Fruit fly (Drosophila melanogaster) whole organism, embryonic: ENCODE measurements around the gene Kal1.

ENCODE experiments used
- Antp ChIP-seq: fragments of 200-800 bp; sonication (Bioruptor generic); optimal IDR thresholded peaks from 3 replicates; lab custom pipeline; 2016; ENCODE audit warnings: missing biosample characterization, missing genetic modification characterization
- C15 ChIP-seq: fragments of 200-800 bp; sonication (Bioruptor generic); IDR thresholded peaks from 3 replicates; pipeline ENCODE4 v1.3.6; 2022; ENCODE audit warnings: missing biosample characterization, missing genetic modification characterization
- CG10321 ChIP-seq: fragments of 200-800 bp; sonication (Bioruptor generic); IDR thresholded peaks from 2 replicates; pipeline ENCODE4 v1.3.6; 2022; ENCODE audit warnings: missing biosample characterization, missing genetic modification characterization
- CG10543 ChIP-seq: fragments of 200-800 bp; sonication (Bioruptor generic); optimal IDR thresholded peaks from 3 replicates; lab custom pipeline; 2017; ENCODE audit warnings: missing biosample characterization, mild to moderate bottlenecking, missing genetic modification characterization, moderate library complexity
- CG11085 ChIP-seq: fragments of 200-800 bp; sonication (Bioruptor generic); IDR thresholded peaks from 2 replicates; pipeline ENCODE4 v1.3.6; 2022; ENCODE audit warnings: missing biosample characterization, missing genetic modification characterization
- CG14014 ChIP-seq: fragments of 200-800 bp; sonication (Bioruptor generic); IDR thresholded peaks from 2 replicates; pipeline ENCODE4 v1.3.6; 2022; ENCODE audit warnings: missing biosample characterization, missing genetic modification characterization
- CG14050 ChIP-seq: fragments of 200-800 bp; sonication (Bioruptor generic); IDR thresholded peaks from 3 replicates; pipeline ENCODE4 v1.3.6; 2022; ENCODE audit warnings: missing biosample characterization, missing genetic modification characterization
- CG14667 ChIP-seq: fragments of 200-800 bp; sonication (Bioruptor generic); IDR thresholded peaks from 2 replicates; pipeline ENCODE4 v1.3.6; 2022; ENCODE audit warnings: missing biosample characterization, missing genetic modification characterization
- CG16813 ChIP-seq: fragments of 200-800 bp; sonication (Bioruptor generic); IDR thresholded peaks from 3 replicates; pipeline ENCODE4 v1.3.6; 2022; ENCODE audit warnings: missing biosample characterization, missing genetic modification characterization; ENCODE audit not compliant: partially characterized antibody
- CG16815 ChIP-seq: fragments of 200-800 bp; sonication (Bioruptor generic); optimal IDR thresholded peaks from 3 replicates; lab custom pipeline; 2017; ENCODE audit warnings: missing biosample characterization, mild to moderate bottlenecking, missing genetic modification characterization
- CG2199 ChIP-seq: fragments of 200-800 bp; sonication (Bioruptor generic); IDR thresholded peaks from 3 replicates; pipeline ENCODE4 v1.3.6; 2022; ENCODE audit warnings: missing biosample characterization, missing genetic modification characterization
- CG31388 ChIP-seq: fragments of 200-800 bp; sonication (Bioruptor generic); optimal IDR thresholded peaks from 2 replicates; lab custom pipeline; 2016; ENCODE audit warnings: missing biosample characterization, missing genetic modification characterization
- CG32772 ChIP-seq: fragments of 200-800 bp; sonication (Bioruptor generic); IDR thresholded peaks from 2 replicates; pipeline ENCODE4 v1.3.6; 2022; ENCODE audit warnings: missing biosample characterization, missing genetic modification characterization
- CG4404 ChIP-seq: fragments of 200-800 bp; sonication (Bioruptor generic); IDR thresholded peaks from 2 replicates; pipeline ENCODE4 v1.3.6; 2022; ENCODE audit warnings: missing biosample characterization, missing genetic modification characterization
- CG4707 ChIP-seq: fragments of 200-800 bp; sonication (Bioruptor generic); optimal IDR thresholded peaks from 2 replicates; lab custom pipeline; 2018; ENCODE audit warnings: missing biosample characterization, mild to moderate bottlenecking, missing genetic modification characterization, moderate library complexity
- CG4820 ChIP-seq: fragments of 200-800 bp; sonication (Bioruptor generic); optimal IDR thresholded peaks from 3 replicates; lab custom pipeline; 2016; ENCODE audit warnings: missing biosample characterization, missing genetic modification characterization
- CG6254 ChIP-seq: fragments of 200-800 bp; sonication (Bioruptor generic); optimal IDR thresholded peaks from 3 replicates; lab custom pipeline; 2017; ENCODE audit warnings: mild to moderate bottlenecking, missing biosample characterization, missing genetic modification reagents, missing genetic modification characterization
- CG8089 ChIP-seq: fragments of 200-800 bp; sonication (Bioruptor generic); optimal IDR thresholded peaks from 3 replicates; lab custom pipeline; 2016; ENCODE audit warnings: missing biosample characterization, missing genetic modification characterization
- CG8478 ChIP-seq: fragments of >200 bp; optimal IDR thresholded peaks from 2 replicates; lab custom pipeline; 2018
- CG8924 ChIP-seq: fragments of 200-800 bp; optimal IDR thresholded peaks from 3 replicates; lab custom pipeline; 2019; ENCODE audit warnings: missing biosample characterization, mild to moderate bottlenecking, missing genetic modification characterization, moderate library complexity
- D ChIP-seq, 2 experiments: fragments of 200-800 bp in 1 of 2; fragments of >200 bp in 1 of 2; sonication (Bioruptor generic) in 1 of 2; optimal IDR thresholded peaks; 2 replicates in 1 of 2; 3 replicates in 1 of 2; lab custom pipeline; 2017; ENCODE audit warnings: mild to moderate bottlenecking in 1 of 2, missing biosample characterization in 1 of 2, missing genetic modification characterization in 1 of 2, missing genetic modification reagents in 1 of 2
- Dfd ChIP-seq, 2 experiments: fragments of >200 bp; optimal IDR thresholded peaks; 2 replicates each; lab custom pipeline; 2017; ENCODE audit warnings: missing biosample characterization in 2 of 2, missing genetic modification characterization in 2 of 2
- Hr51 ChIP-seq, 2 experiments: fragments of 200-800 bp; sonication (Bioruptor generic); optimal IDR thresholded peaks; 2 replicates in 1 of 2; 3 replicates in 1 of 2; lab custom pipeline; 2016 to 2018; ENCODE audit warnings: missing biosample characterization in 2 of 2, missing genetic modification characterization in 2 of 2, mild to moderate bottlenecking in 1 of 2, moderate library complexity in 1 of 2
- MESR4 ChIP-seq: fragments of 200-800 bp; sonication (Bioruptor generic); optimal IDR thresholded peaks from 2 replicates; lab custom pipeline; 2018; ENCODE audit warnings: missing biosample characterization, mild to moderate bottlenecking, missing genetic modification characterization, moderate library complexity
- Meics ChIP-seq: fragments of 200-800 bp; sonication (Bioruptor generic); optimal IDR thresholded peaks from 2 replicates; lab custom pipeline; 2017; ENCODE audit warnings: missing biosample characterization, mild to moderate bottlenecking, missing genetic modification characterization
- Nf-YC ChIP-seq: fragments of 200-800 bp; optimal IDR thresholded peaks from 3 replicates; lab custom pipeline; 2019; ENCODE audit warnings: missing biosample characterization, mild to moderate bottlenecking, missing genetic modification characterization, moderate library complexity
- Sox100B ChIP-seq: fragments of 200-800 bp; sonication (Bioruptor generic); optimal IDR thresholded peaks from 3 replicates; lab custom pipeline; 2018; ENCODE audit warnings: missing biosample characterization, mild to moderate bottlenecking, missing genetic modification characterization
- Sox102F ChIP-seq: fragments of 200-800 bp; sonication (Bioruptor generic); optimal IDR thresholded peaks from 2 replicates; lab custom pipeline; 2018; ENCODE audit warnings: missing biosample characterization, mild to moderate bottlenecking, missing genetic modification characterization, moderate library complexity
- bigmax ChIP-seq: fragments of 200-800 bp; sonication (Bioruptor generic); optimal IDR thresholded peaks from 2 replicates; lab custom pipeline; 2018; ENCODE audit warnings: missing biosample characterization, mild to moderate bottlenecking, missing genetic modification characterization
- bsh ChIP-seq, 2 experiments: fragments of 200-800 bp; sonication (Bioruptor generic); optimal IDR thresholded peaks; 2 replicates each; lab custom pipeline; 2017 to 2018; ENCODE audit warnings: mild to moderate bottlenecking in 2 of 2, missing biosample characterization in 2 of 2, missing genetic modification characterization in 2 of 2, moderate library complexity in 1 of 2
- ci ChIP-seq: fragments of 200-800 bp; sonication (Bioruptor generic); IDR thresholded peaks from 3 replicates; pipeline ENCODE4 v1.3.6; 2022; ENCODE audit warnings: missing biosample characterization, missing genetic modification characterization
- corto ChIP-seq: fragments of 200-800 bp; sonication (Bioruptor generic); optimal IDR thresholded peaks from 2 replicates; lab custom pipeline; 2016; ENCODE audit warnings: missing biosample characterization, mild to moderate bottlenecking, missing genetic modification characterization, moderate library complexity
- cwo ChIP-seq: fragments of 200-800 bp; sonication (Bioruptor generic); optimal IDR thresholded peaks from 3 replicates; lab custom pipeline; 2017; ENCODE audit warnings: missing biosample characterization, missing genetic modification characterization, mild to moderate bottlenecking, moderate library complexity, missing genetic modification reagents
- dati ChIP-seq: fragments of 200-800 bp; sonication (Bioruptor generic); IDR thresholded peaks from 2 replicates; pipeline ENCODE4 v1.3.6; 2022; ENCODE audit warnings: missing biosample characterization, missing genetic modification characterization
- disco-r ChIP-seq: fragments of 200-800 bp; sonication (Bioruptor generic); optimal IDR thresholded peaks from 2 replicates; lab custom pipeline; 2016; ENCODE audit warnings: missing biosample characterization, missing genetic modification characterization
- eve ChIP-seq, 2 experiments: fragments of >200 bp; optimal IDR thresholded peaks; 2 replicates each; lab custom pipeline; 2017; ENCODE audit warnings: missing biosample characterization in 2 of 2, missing genetic modification characterization in 2 of 2
- fru ChIP-seq: fragments of >200 bp; optimal IDR thresholded peaks from 2 replicates; lab custom pipeline; 2017
- her ChIP-seq: fragments of 200-800 bp; sonication (Bioruptor generic); optimal IDR thresholded peaks from 2 replicates; lab custom pipeline; 2016; ENCODE audit warnings: missing biosample characterization, missing genetic modification characterization
- klu ChIP-seq: fragments of 200-800 bp; sonication (Bioruptor generic); IDR thresholded peaks from 2 replicates; pipeline ENCODE4 v1.3.6; 2022; ENCODE audit warnings: missing biosample characterization, missing genetic modification characterization
- mld ChIP-seq: fragments of 200-800 bp; sonication (Bioruptor generic); IDR thresholded peaks from 3 replicates; pipeline ENCODE4 v1.3.6; 2022; ENCODE audit warnings: missing biosample characterization, missing genetic modification characterization; ENCODE audit not compliant: partially characterized antibody
- nerfin-1 ChIP-seq: fragments of 200-800 bp; sonication (Bioruptor generic); optimal IDR thresholded peaks from 3 replicates; lab custom pipeline; 2019; ENCODE audit warnings: missing biosample characterization, mild to moderate bottlenecking, missing genetic modification characterization, moderate library complexity
- otp ChIP-seq: fragments of 200-800 bp; sonication (Bioruptor generic); IDR thresholded peaks from 3 replicates; pipeline ENCODE4, ENCODE4 v1.3.6; 2022; ENCODE audit warnings: missing biosample characterization, missing genetic modification characterization
- prd ChIP-seq, 3 experiments: fragments of >200 bp in 2 of 3; fragments of 200-800 bp in 1 of 3; sonication (Bioruptor generic) in 1 of 3; optimal IDR thresholded peaks in 2 of 3; IDR thresholded peaks in 1 of 3; 2 replicates in 2 of 3; 3 replicates in 1 of 3; pipeline versions ENCODE4 v1.3.6 to Lab custom; 2017 to 2022; ENCODE audit warnings: missing biosample characterization in 1 of 3, missing genetic modification characterization in 1 of 3
- repo ChIP-seq: fragments of 200-800 bp; sonication (Bioruptor generic); optimal IDR thresholded peaks from 2 replicates; lab custom pipeline; 2016; ENCODE audit warnings: missing biosample characterization, missing genetic modification characterization
- run ChIP-seq: fragments of 200-800 bp; sonication (Bioruptor generic); optimal IDR thresholded peaks from 3 replicates; lab custom pipeline; 2018; ENCODE audit warnings: missing biosample characterization, mild to moderate bottlenecking, missing genetic modification characterization
- unpg ChIP-seq: fragments of 200-800 bp; sonication (Bioruptor generic); optimal IDR thresholded peaks from 3 replicates; lab custom pipeline; 2018; ENCODE audit warnings: missing biosample characterization, mild to moderate bottlenecking, missing genetic modification characterization, moderate library complexity
- zen ChIP-seq: fragments of 200-800 bp; sonication (Bioruptor generic); optimal IDR thresholded peaks from 3 replicates; lab custom pipeline; 2018; ENCODE audit warnings: missing biosample characterization, mild to moderate bottlenecking, missing genetic modification characterization, moderate library complexity

Kal1 gene

dm6 chr3R:24112320-24113069 lies 28.7 kb upstream of the Kal1 start, which contains the start of gene CG13605 (continued):
- peak; percentile 85 for TF ChIP-seq CG8924 (tag; lab: Kevin White, UChicago)
- peak; percentile 41 for TF ChIP-seq CG32772 (GFP tag; lab: Robert Waterston, UW)
- peak; percentile 77 for TF ChIP-seq CG6254 (GFP tag; lab: Kevin White, UChicago)
- TF ChIP-seq corto (GFP tag; lab: Kevin White, UChicago): peak; percentile 22
- TF ChIP-seq CG10321 (GFP tag; lab: Robert Waterston, UW): 0 out of 2 replicates have a peak, but pooled peaks have one; percentile 20
- TF ChIP-seq Sox100B: peak; percentile 71
- TF ChIP-seq CG10543 (GFP tag; lab: Kevin White, UChicago): peak; percentile 42
- TF ChIP-seq eve (GFP tag; optimal IDR thresholded peaks at IDR 0.05; lab: Kevin White, UChicago): no peak
- TF ChIP-seq C15 (GFP tag; lab: Robert Waterston, UW): peak; percentile 44; the same call in 1 of the 3 replicates
- TF ChIP-seq Hr51 (GFP tag; optimal IDR thresholded peaks at IDR 0.05; lab: Kevin White, UChicago): peak; percentile 29 to 79
- no peak for TF ChIP-seq CG4404 (GFP tag; lab: Robert Waterston, UW)
- TF ChIP-seq CG16813 (GFP tag; lab: Robert Waterston, UW): peak; percentile 67
- peak; percentile 36 for TF ChIP-seq repo
- peak; percentile 52 for TF ChIP-seq CG4820 (GFP tag; lab: Kevin White, UChicago)
- TF ChIP-seq bsh (GFP tag; optimal IDR thresholded peaks at IDR 0.05; lab: Kevin White, UChicago): peak; percentile 25 to 72
- no peak for TF ChIP-seq otp (GFP tag; lab: Robert Waterston, UW)
- TF ChIP-seq CG14014 (GFP tag; lab: Robert Waterston, UW): peak; percentile 79; the same call in 1 of the 2 replicates
- peak; percentile 74 for TF ChIP-seq cwo (GFP tag; lab: Kevin White, UChicago)
- peak; percentile 46; the same call in 1 of the 2 replicates for TF ChIP-seq klu (GFP tag; lab: Robert Waterston, UW)
- peak; percentile 23 for TF ChIP-seq CG16815 (GFP tag; lab: Kevin White, UChicago)
- peak; percentile 66 for TF ChIP-seq run (tag; lab: Kevin White, UChicago)
- TF ChIP-seq unpg (GFP tag; lab: Kevin White, UChicago): peak; percentile 85
- no peak for TF ChIP-seq CG8478 (lab: Kevin White, UChicago)
- TF ChIP-seq CG14667 (GFP tag; lab: Robert Waterston, UW): 0 out of 2 replicates have a peak, but pooled peaks have one; percentile 22
- peak; percentile 48 for TF ChIP-seq zen (tag; lab: Kevin White, UChicago)
- peak; percentile 55 for TF ChIP-seq Nf-YC (tag; lab: Kevin White, UChicago)
- TF ChIP-seq her (GFP tag; lab: Kevin White, UChicago): peak; percentile 54
- peak; percentile 82 for TF ChIP-seq Sox102F
- peak; percentile 19 for TF ChIP-seq CG4707
- peak; percentile 59 for TF ChIP-seq Antp (GFP tag; lab: Kevin White, UChicago)
- TF ChIP-seq CG11085 (GFP tag; lab: Robert Waterston, UW): 0 out of 2 replicates have a peak, but pooled peaks have one; percentile 29
- TF ChIP-seq CG14050 (GFP tag; lab: Robert Waterston, UW): peak; percentile 46; the same call in 2 of the 3 replicates
- TF ChIP-seq ci (GFP tag; lab: Robert Waterston, UW): peak; percentile 80
- no peak for TF ChIP-seq mld (GFP tag; lab: Robert Waterston, UW)
- no peak for TF ChIP-seq D (optimal IDR thresholded peaks at IDR 0.05; lab: Kevin White, UChicago)
- TF ChIP-seq D (GFP tag; optimal IDR thresholded peaks at IDR 0.05; lab: Kevin White, UChicago): peak; percentile 46
- no peak for TF ChIP-seq Dfd (GFP tag; optimal IDR thresholded peaks at IDR 0.05; lab: Kevin White, UChicago)
- TF ChIP-seq CG8089: no peak
- TF ChIP-seq CG2199: 0 out of 3 replicates have a peak, but pooled peaks have one; percentile 17
- no peak for TF ChIP-seq prd (optimal IDR thresholded peaks at IDR 0.05; lab: Kevin White, UChicago)
- TF ChIP-seq prd (GFP tag; IDR thresholded peaks at IDR 0.05; lab: Robert Waterston, UW): peak; percentile 67
- no peak for TF ChIP-seq CG31388 (GFP tag; lab: Kevin White, UChicago)
- TF ChIP-seq bigmax (GFP tag; lab: Kevin White, UChicago): peak; percentile 21
- TF ChIP-seq nerfin-1 (tag; lab: Kevin White, UChicago): peak; percentile 68
- 0 out of 2 replicates have a peak, but pooled peaks have one; percentile 42 for TF ChIP-seq dati (GFP tag; lab: Robert Waterston, UW)
- TF ChIP-seq fru: no peak
- no peak for TF ChIP-seq disco-r (GFP tag; lab: Kevin White, UChicago)
- peak; percentile 18 for TF ChIP-seq MESR4 (GFP tag; lab: Kevin White, UChicago)
- peak; percentile 93 for TF ChIP-seq Meics (GFP tag; lab: Kevin White, UChicago)
